Worm (Caenorhabditis elegans): ENCODE data around the gene F19C7.4.

Gene F19C7.4

ce11 chrIV:4559160-4559559 lies 43.5 kb upstream of the F19C7.4 start:
- no peak for TF ChIP-seq lin-54 (GFP tag; optimal IDR thresholded peaks at IDR 0.05)
- TF ChIP-seq nhr-80 (tag; optimal IDR thresholded peaks at IDR 0.05) = peak; percentile 33

- no peak for TF ChIP-seq zim-3 (tag; optimal IDR thresholded peaks at IDR 0.05)
- peak in 1 of 2 experiments; percentile 7 for TF ChIP-seq let-607 (tag; optimal IDR thresholded peaks at IDR 0.05)
- TF ChIP-seq nhr-80 (tag; optimal IDR thresholded peaks at IDR 0.05) = peak; percentile 82
Measured at ce11 chrIV:4562599-4563116, 40.0 kb upstream of the F19C7.4 start, which contains the start of gene igeg-1. TSS of gene igeg-1 (plus strand) at chrIV:4562649.

ce11 chrIV:4564541-4564940 lies 38.1 kb upstream of the F19C7.4 start:
- TF ChIP-seq lin-35 (GFP tag; optimal IDR thresholded peaks at IDR 0.05) = no peak
- no peak for TF ChIP-seq hmg-20 (GFP tag; IDR thresholded peaks at IDR 0.05)
- no peak for TF ChIP-seq mxl-1 (tag; optimal IDR thresholded peaks at IDR 0.05)
- no peak for TF ChIP-seq nhr-80 (tag; optimal IDR thresholded peaks at IDR 0.05)
- no peak for TF ChIP-seq lag-1 (GFP tag; IDR thresholded peaks at IDR 0.05)

ce11 chrIV:4565882-4566281 lies 36.8 kb upstream of the F19C7.4 start:
- TF ChIP-seq ccch-3 (GFP tag; optimal IDR thresholded peaks at IDR 0.05) (no peak), madf-3 (GFP tag; IDR thresholded peaks at IDR 0.05) (no peak), pbrm-1 (GFP tag; IDR thresholded peaks at IDR 0.05) (no peak), ztf-25 (GFP tag; IDR thresholded peaks at IDR 0.05) (no peak), atf-7 (tag; optimal IDR thresholded peaks at IDR 0.05) (no peak), ekl-4 (GFP tag; IDR thresholded peaks at IDR 0.05) (no peak), Y56A3A.18 (GFP tag; IDR thresholded peaks at IDR 0.05) (no peak), dpl-1 (GFP tag; optimal IDR thresholded peaks at IDR 0.05) (no peak), snpc-3.4 (tag; optimal IDR thresholded peaks at IDR 0.05) (no peak), mel-28 (tag; optimal IDR thresholded peaks at IDR 0.05; ENCODE audit: borderline replicate concordance) (no peak), attf-3 (GFP tag; conservative IDR thresholded peaks at IDR 0.05) (no peak), C06A6.2 (GFP tag; conservative IDR thresholded peaks at IDR 0.05) (no peak), aptf-2 (GFP tag; conservative IDR thresholded peaks at IDR 0.05) (no peak)

ce11 chrIV:4567343-4567742 lies 35.3 kb upstream of the F19C7.4 start, which contains the start of gene F28E10.4:
TSS of gene F28E10.4 (minus strand) at chrIV:4567443.
- TF ChIP-seq ceh-27 (GFP tag; optimal IDR thresholded peaks at IDR 0.05) (no peak), dox-1 (GFP tag; IDR thresholded peaks at IDR 0.05) (no peak), F37B4.10 (GFP tag; IDR thresholded peaks at IDR 0.05) (no peak), Y56A3A.18 (GFP tag; IDR thresholded peaks at IDR 0.05) (no peak), dpl-1 (GFP tag; optimal IDR thresholded peaks at IDR 0.05) (no peak), attf-3 (GFP tag; conservative IDR thresholded peaks at IDR 0.05) (no peak), ama-1 (optimal IDR thresholded peaks at IDR 0.05) (no peak), ama-1 (GFP tag; optimal IDR thresholded peaks at IDR 0.05) (no peak), cebp-2 (GFP tag; IDR thresholded peaks at IDR 0.05) (no peak), F57A8.1 (GFP tag; optimal IDR thresholded peaks at IDR 0.05) (no peak), hmg-20 (GFP tag; IDR thresholded peaks at IDR 0.05) (no peak), lsl-1 (GFP tag; optimal IDR thresholded peaks at IDR 0.05) (no peak), sea-2 (GFP tag; IDR thresholded peaks at IDR 0.05) (no peak), cebp-1 (GFP tag; IDR thresholded peaks at IDR 0.05) (no peak), cebp-1 (tag; optimal IDR thresholded peaks at IDR 0.05) (no peak), hmg-1.2 (GFP tag; IDR thresholded peaks at IDR 0.05) (no peak), madf-6 (GFP tag; IDR thresholded peaks at IDR 0.05) (no peak), madf-3 (GFP tag; IDR thresholded peaks at IDR 0.05) (no peak), F49E8.2 (tag; optimal IDR thresholded peaks at IDR 0.05; ENCODE audit: insufficient read depth) (no peak)
